Fruit fly (Drosophila melanogaster) whole organism, adult: ENCODE measurements around the gene ph-p.

Experiments used
- CG11617 ChIP-seq: fragments of 200-800 bp; sonication (Bioruptor generic); optimal IDR thresholded peaks from 2 replicates; lab custom pipeline; 2017; ENCODE audit warnings: mild to moderate bottlenecking, missing biosample characterization, missing genetic modification reagents, missing genetic modification characterization
- CG12768 ChIP-seq: fragments of 200-800 bp; sonication (Bioruptor generic); optimal IDR thresholded peaks from 2 replicates; lab custom pipeline; 2017; ENCODE audit warnings: missing biosample characterization, missing genetic modification characterization, mild to moderate bottlenecking, moderate library complexity, missing genetic modification reagents
- CG14711 ChIP-seq: fragments of 200-800 bp; sonication (Bioruptor generic); optimal IDR thresholded peaks from 2 replicates; lab custom pipeline; 2018; ENCODE audit warnings: missing biosample characterization, mild to moderate bottlenecking, missing genetic modification characterization, moderate library complexity
- CG1620 ChIP-seq: fragments of 200-800 bp; sonication (Bioruptor generic); optimal IDR thresholded peaks from 2 replicates; lab custom pipeline; 2016; ENCODE audit warnings: missing biosample characterization, missing genetic modification characterization
- CG33017 ChIP-seq: fragments of 200-800 bp; sonication (Bioruptor generic); optimal IDR thresholded peaks from 2 replicates; lab custom pipeline; 2018; ENCODE audit warnings: missing biosample characterization, mild to moderate bottlenecking, missing genetic modification characterization, moderate library complexity
- CG5204 ChIP-seq: fragments of 200-800 bp; sonication (Bioruptor generic); optimal IDR thresholded peaks from 2 replicates; lab custom pipeline; 2016; ENCODE audit warnings: missing biosample characterization, missing genetic modification characterization
- CG7045 ChIP-seq: fragments of 200-800 bp; sonication (Bioruptor generic); optimal IDR thresholded peaks from 2 replicates; lab custom pipeline; 2017; ENCODE audit warnings: missing biosample characterization, mild to moderate bottlenecking, missing genetic modification characterization
- CG7101 ChIP-seq: fragments of 200-800 bp; sonication (Bioruptor generic); optimal IDR thresholded peaks from 2 replicates; lab custom pipeline; 2018; ENCODE audit warnings: missing biosample characterization, mild to moderate bottlenecking, missing genetic modification characterization, moderate library complexity
- Clk ChIP-seq: fragments of 200-800 bp; sonication (Bioruptor generic); optimal IDR thresholded peaks from 2 replicates; lab custom pipeline; 2017; ENCODE audit warnings: missing biosample characterization, missing genetic modification characterization
- Crg-1 ChIP-seq: fragments of 200-800 bp; sonication (Bioruptor generic); optimal IDR thresholded peaks from 2 replicates; lab custom pipeline; 2016; ENCODE audit warnings: missing biosample characterization, missing genetic modification characterization
- Hr96 ChIP-seq: fragments of 200-800 bp; sonication (Bioruptor generic); optimal IDR thresholded peaks from 2 replicates; lab custom pipeline; 2016; ENCODE audit warnings: missing biosample characterization, missing genetic modification characterization
- Mnt ChIP-seq: fragments of 200-800 bp; sonication (Bioruptor generic); optimal IDR thresholded peaks from 2 replicates; lab custom pipeline; 2016; ENCODE audit warnings: missing biosample characterization, mild to moderate bottlenecking, missing genetic modification characterization
- bab1 ChIP-seq: fragments of 200-800 bp; sonication (Bioruptor generic); optimal IDR thresholded peaks from 3 replicates; lab custom pipeline; 2019; ENCODE audit warnings: missing biosample characterization, mild to moderate bottlenecking, missing genetic modification characterization, moderate library complexity
- cic ChIP-seq: fragments of 200-800 bp; sonication (Bioruptor generic); optimal IDR thresholded peaks from 2 replicates; lab custom pipeline; 2017; ENCODE audit warnings: missing biosample characterization, mild to moderate bottlenecking, missing genetic modification characterization, moderate library complexity
- cnc ChIP-seq, 2 experiments: fragments of >200 bp; optimal IDR thresholded peaks; 2 replicates each; lab custom pipeline; 2017
- kay ChIP-seq: fragments of 200-800 bp; sonication (Bioruptor generic); peaks from one replicate; lab custom pipeline; 2016; ENCODE audit warnings: missing biosample characterization, missing genetic modification characterization, borderline replicate concordance
- ovo ChIP-seq: fragments of 200-800 bp; sonication (Bioruptor generic); optimal IDR thresholded peaks from 2 replicates; lab custom pipeline; 2016; ENCODE audit warnings: missing biosample characterization, missing genetic modification characterization
- pad ChIP-seq: fragments of 200-800 bp; sonication (Bioruptor generic); optimal IDR thresholded peaks from 3 replicates; lab custom pipeline; 2017; ENCODE audit warnings: missing biosample characterization, missing genetic modification characterization, mild to moderate bottlenecking, moderate library complexity, missing genetic modification reagents
- tj ChIP-seq: fragments of 200-800 bp; sonication (Bioruptor generic); optimal IDR thresholded peaks from 3 replicates; lab custom pipeline; 2017; ENCODE audit warnings: missing biosample characterization, mild to moderate bottlenecking, missing genetic modification characterization, moderate library complexity
- toe ChIP-seq: fragments of 200-800 bp; sonication (Bioruptor generic); optimal IDR thresholded peaks from 2 replicates; lab custom pipeline; 2016; ENCODE audit warnings: missing biosample characterization, missing genetic modification characterization

ph-p gene

dm6 chrX:2163358-2163757 is 25.2 kb upstream of the ph-p start:
- TF ChIP-seq CG7101 (tag; lab: Kevin White, UChicago) (no peak), Hr96 (GFP tag; lab: Kevin White, UChicago) (no peak), Clk (no peak), Mnt (no peak)

- no peak for TF ChIP-seq Hr96 (GFP tag; lab: Kevin White, UChicago)
- TF ChIP-seq CG7045 (GFP tag; lab: Kevin White, UChicago) = no peak
- TF ChIP-seq Mnt = no peak
- TF ChIP-seq CG7101 (tag; lab: Kevin White, UChicago) = no peak
- TF ChIP-seq CG11617 (GFP tag; lab: Kevin White, UChicago) = no peak
- no peak for TF ChIP-seq bab1
- no peak for TF ChIP-seq cic (GFP tag; lab: Kevin White, UChicago)
- no peak for TF ChIP-seq CG14711
- no peak for TF ChIP-seq Clk
- TF ChIP-seq toe (GFP tag; lab: Kevin White, UChicago) = no peak
These were observed 24.1 kb upstream of the ph-p start, which contains the start of the genes Cyp4d1 and CG3630 for dm6 chrX:2162130-2162907. TSS of gene Cyp4d1 (minus strand) at chrX:2162180. TSS of gene CG3630 (plus strand) at chrX:2162196.

- TF ChIP-seq tj (GFP tag; lab: Kevin White, UChicago) = no peak
- no peak for TF ChIP-seq pad (GFP tag; lab: Kevin White, UChicago)
- no peak for TF ChIP-seq Mnt
These were observed 22.8 kb upstream of the ph-p start for dm6 chrX:2161020-2161419.

dm6 chrX:2158668-2159163 is 20.5 kb upstream of the ph-p start, which contains the start of gene wapl:
TSS of gene wapl (minus strand) at chrX:2158983.
- TF ChIP-seq CG33017 (tag; lab: Kevin White, UChicago) (no peak), Mnt (peak; percentile 61), CG5204 (GFP tag; lab: Kevin White, UChicago) (no peak), cnc (optimal IDR thresholded peaks at IDR 0.05; lab: Kevin White, UChicago) (no peak), CG7101 (tag; lab: Kevin White, UChicago) (peak; percentile 27), bab1 (peak; percentile 79), tj (GFP tag; lab: Kevin White, UChicago) (no peak), CG11617 (GFP tag; lab: Kevin White, UChicago) (no peak), toe (GFP tag; lab: Kevin White, UChicago) (no peak), Clk (no peak), CG14711 (peak; percentile 34), ovo (no peak), CG7045 (GFP tag; lab: Kevin White, UChicago) (no peak), CG1620 (GFP tag; lab: Kevin White, UChicago) (peak; percentile 47), cic (GFP tag; lab: Kevin White, UChicago) (no peak), Crg-1 (peak; percentile 11), kay (no peak), CG12768 (GFP tag; lab: Kevin White, UChicago) (no peak), pad (GFP tag; lab: Kevin White, UChicago) (peak; percentile 16), Hr96 (GFP tag; lab: Kevin White, UChicago) (no peak)

dm6 chrX:2157929-2158610 is 19.9 kb upstream of the ph-p start:
- TF ChIP-seq Clk (no peak), kay (no peak), CG11617 (GFP tag; lab: Kevin White, UChicago) (no peak), CG12768 (GFP tag; lab: Kevin White, UChicago) (no peak), CG1620 (GFP tag; lab: Kevin White, UChicago) (no peak), bab1 (no peak), pad (GFP tag; lab: Kevin White, UChicago) (peak; percentile 25), CG7101 (tag; lab: Kevin White, UChicago) (no peak), ovo (no peak), toe (GFP tag; lab: Kevin White, UChicago) (no peak), CG7045 (GFP tag; lab: Kevin White, UChicago) (no peak), CG33017 (tag; lab: Kevin White, UChicago) (no peak), Crg-1 (no peak), cic (GFP tag; lab: Kevin White, UChicago) (no peak), tj (GFP tag; lab: Kevin White, UChicago) (peak; percentile 86), Hr96 (GFP tag; lab: Kevin White, UChicago) (no peak), cnc (optimal IDR thresholded peaks at IDR 0.05; lab: Kevin White, UChicago) (no peak), Mnt (peak; percentile 31), CG14711 (no peak)

- TF ChIP-seq ovo = no peak
- no peak for TF ChIP-seq CG11617 (GFP tag; lab: Kevin White, UChicago)
- TF ChIP-seq CG7101 (tag; lab: Kevin White, UChicago) = peak; percentile 4
- no peak for TF ChIP-seq CG7045 (GFP tag; lab: Kevin White, UChicago)
- TF ChIP-seq toe (GFP tag; lab: Kevin White, UChicago) = no peak
- peak; percentile 91 for TF ChIP-seq pad (GFP tag; lab: Kevin White, UChicago)
- TF ChIP-seq Mnt = peak; percentile 14
- no peak for TF ChIP-seq kay
- TF ChIP-seq CG5204 (GFP tag; lab: Kevin White, UChicago) = no peak
- TF ChIP-seq cnc (optimal IDR thresholded peaks at IDR 0.05; lab: Kevin White, UChicago) = no peak
- no peak for TF ChIP-seq CG33017 (tag; lab: Kevin White, UChicago)
- no peak for TF ChIP-seq cic (GFP tag; lab: Kevin White, UChicago)
- peak; percentile 62 for TF ChIP-seq tj (GFP tag; lab: Kevin White, UChicago)
- TF ChIP-seq Crg-1 = no peak
- no peak for TF ChIP-seq CG14711
- no peak for TF ChIP-seq Hr96 (GFP tag; lab: Kevin White, UChicago)
- TF ChIP-seq CG1620 (GFP tag; lab: Kevin White, UChicago) = no peak
- no peak for TF ChIP-seq Clk
- TF ChIP-seq bab1 = no peak
- TF ChIP-seq CG12768 (GFP tag; lab: Kevin White, UChicago) = no peak
These were observed 17.7 kb upstream of the ph-p start for dm6 chrX:2155868-2156267.
